Fruit fly (Drosophila melanogaster) whole organism, embryonic: ENCODE results near the gene Pgant8.

ENCODE experiments used
- Ada2b ChIP-seq: fragments of 200-800 bp; sonication (Bioruptor generic); IDR thresholded peaks from 2 replicates; pipeline ENCODE4 v1.3.6; 2022; ENCODE audit warnings: missing biosample characterization, missing genetic modification characterization
- BEAF-32 ChIP-seq: fragments of 200-800 bp; sonication (Bioruptor generic); optimal IDR thresholded peaks from 3 replicates; lab custom pipeline; 2017; ENCODE audit warnings: missing biosample characterization, missing genetic modification characterization, mild to moderate bottlenecking, moderate library complexity, missing genetic modification reagents
- Bdp1 ChIP-seq: fragments of 200-800 bp; sonication (Bioruptor generic); optimal IDR thresholded peaks from 3 replicates; lab custom pipeline; 2016; ENCODE audit warnings: missing biosample characterization, missing genetic modification characterization
- Blimp-1 ChIP-seq: fragments of 200-800 bp; sonication (Bioruptor generic); optimal IDR thresholded peaks from 3 replicates; lab custom pipeline; 2018; ENCODE audit warnings: missing biosample characterization, missing genetic modification characterization, mild to moderate bottlenecking, moderate library complexity, missing genetic modification reagents
- CG11504 ChIP-seq: fragments of 200-800 bp; sonication (Bioruptor generic); optimal IDR thresholded peaks from 3 replicates; lab custom pipeline; 2019; ENCODE audit warnings: missing biosample characterization, mild to moderate bottlenecking, missing genetic modification characterization, moderate library complexity
- CG1233 ChIP-seq: fragments of 200-800 bp; sonication (Bioruptor generic); optimal IDR thresholded peaks from 4 replicates; lab custom pipeline; 2018; ENCODE audit warnings: missing biosample characterization, mild to moderate bottlenecking, missing genetic modification characterization
- CG12391 ChIP-seq: fragments of 200-800 bp; sonication (Bioruptor generic); optimal IDR thresholded peaks from 3 replicates; lab custom pipeline; 2018; ENCODE audit warnings: missing biosample characterization, mild to moderate bottlenecking, missing genetic modification characterization, moderate library complexity
- CG14667 ChIP-seq: fragments of 200-800 bp; sonication (Bioruptor generic); IDR thresholded peaks from 2 replicates; pipeline ENCODE4 v1.3.6; 2022; ENCODE audit warnings: missing biosample characterization, missing genetic modification characterization
- CG14965 ChIP-seq: fragments of 200-800 bp; sonication (Bioruptor generic); optimal IDR thresholded peaks from 2 replicates; lab custom pipeline; 2016; ENCODE audit warnings: missing biosample characterization, missing genetic modification characterization, borderline replicate concordance
- CG16815 ChIP-seq: fragments of 200-800 bp; sonication (Bioruptor generic); optimal IDR thresholded peaks from 3 replicates; lab custom pipeline; 2017; ENCODE audit warnings: missing biosample characterization, mild to moderate bottlenecking, missing genetic modification characterization
- CG16863 ChIP-seq: fragments of 200-800 bp; sonication (Bioruptor generic); optimal IDR thresholded peaks from 3 replicates; lab custom pipeline; 2016; ENCODE audit warnings: missing biosample characterization, missing genetic modification characterization
- CG2120 ChIP-seq: fragments of 200-800 bp; sonication (Bioruptor generic); optimal IDR thresholded peaks from 3 replicates; lab custom pipeline; 2016; ENCODE audit warnings: missing biosample characterization, missing genetic modification characterization
- CG32532 ChIP-seq: fragments of 200-800 bp; sonication (Bioruptor generic); IDR thresholded peaks from 2 replicates; pipeline ENCODE4 v1.3.6; 2022; ENCODE audit warnings: missing biosample characterization, missing genetic modification characterization
- CG32772 ChIP-seq: fragments of 200-800 bp; sonication (Bioruptor generic); IDR thresholded peaks from 2 replicates; pipeline ENCODE4 v1.3.6; 2022; ENCODE audit warnings: missing biosample characterization, missing genetic modification characterization
- CG34422 ChIP-seq: fragments of 200-800 bp; sonication (Bioruptor generic); IDR thresholded peaks from 3 replicates; pipeline ENCODE4 v1.3.6; 2022; ENCODE audit warnings: missing biosample characterization, missing genetic modification characterization
- CG4360 ChIP-seq: fragments of 200-800 bp; sonication (Bioruptor generic); IDR thresholded peaks from 2 replicates; pipeline ENCODE4 v1.3.6; 2022; ENCODE audit warnings: missing biosample characterization, missing genetic modification characterization
- CG7556 ChIP-seq: fragments of 200-800 bp; sonication (Bioruptor generic); optimal IDR thresholded peaks from 2 replicates; lab custom pipeline; 2017; ENCODE audit warnings: missing biosample characterization, mild to moderate bottlenecking, missing genetic modification characterization
- CG7839 ChIP-seq: fragments of 200-800 bp; sonication (Bioruptor generic); optimal IDR thresholded peaks from 3 replicates; lab custom pipeline; 2018; ENCODE audit warnings: missing biosample characterization, mild to moderate bottlenecking, missing genetic modification characterization, moderate library complexity
- CG9932 ChIP-seq: fragments of 200-800 bp; sonication (Bioruptor generic); IDR thresholded peaks from 2 replicates; pipeline ENCODE4 v1.3.6; 2022; ENCODE audit warnings: missing biosample characterization, missing genetic modification characterization
- CHES-1-like ChIP-seq: fragments of 200-800 bp; sonication (Bioruptor generic); optimal IDR thresholded peaks from 2 replicates; lab custom pipeline; 2016; ENCODE audit warnings: missing biosample characterization, missing genetic modification characterization
- D19A ChIP-seq: fragments of 200-800 bp; optimal IDR thresholded peaks from 3 replicates; lab custom pipeline; 2019; ENCODE audit warnings: missing biosample characterization, mild to moderate bottlenecking, missing genetic modification characterization, moderate library complexity
- Ets65A ChIP-seq: fragments of 200-800 bp; sonication (Bioruptor generic); peaks from one replicate; lab custom pipeline; 2016; ENCODE audit warnings: missing biosample characterization, missing genetic modification characterization
- Ets97D ChIP-seq: fragments of 200-800 bp; sonication (Bioruptor generic); optimal IDR thresholded peaks from 3 replicates; lab custom pipeline; 2016; ENCODE audit warnings: missing biosample characterization, missing genetic modification characterization
- Lim3 ChIP-seq: fragments of 200-800 bp; sonication (Bioruptor generic); IDR thresholded peaks from 2 replicates; pipeline ENCODE4 v1.3.6; 2022; ENCODE audit warnings: missing biosample characterization, missing genetic modification characterization
- Med ChIP-seq: fragments of 200-800 bp; sonication (Bioruptor generic); peaks from one replicate; lab custom pipeline; 2016; ENCODE audit warnings: missing biosample characterization, missing genetic modification characterization, mild to moderate bottlenecking, inconsistent platforms, moderate library complexity
- Neu2 ChIP-seq: fragments of 200-800 bp; sonication (Bioruptor generic); optimal IDR thresholded peaks from 3 replicates; lab custom pipeline; 2016; ENCODE audit warnings: missing biosample characterization, missing genetic modification characterization, borderline replicate concordance
- Nf-YA ChIP-seq: fragments of 200-800 bp; sonication (Bioruptor generic); IDR thresholded peaks from 2 replicates; pipeline ENCODE4 v1.3.6; 2022; ENCODE audit warnings: missing biosample characterization, missing genetic modification characterization
- Nf-YB ChIP-seq: fragments of 200-800 bp; sonication (Bioruptor generic); optimal IDR thresholded peaks from 3 replicates; lab custom pipeline; 2019; ENCODE audit warnings: missing biosample characterization, mild to moderate bottlenecking, missing genetic modification characterization, moderate library complexity
- Oli ChIP-seq: fragments of 200-800 bp; sonication (Bioruptor generic); optimal IDR thresholded peaks from 2 replicates; lab custom pipeline; 2018; ENCODE audit warnings: missing biosample characterization, mild to moderate bottlenecking, missing genetic modification characterization, moderate library complexity
- Pdp1 ChIP-seq, 2 experiments: fragments of 200-800 bp; sonication (Bioruptor generic); optimal IDR thresholded peaks; 3 replicates each; lab custom pipeline; 2016; ENCODE audit warnings: missing biosample characterization in 2 of 2, missing genetic modification characterization in 2 of 2, mild to moderate bottlenecking in 1 of 2, moderate library complexity in 1 of 2
- Stat92E ChIP-seq, 3 experiments: fragments of >200 bp in 2 of 3; fragments of 200-800 bp in 1 of 3; sonication (Bioruptor generic) in 1 of 3; optimal IDR thresholded peaks; 2 replicates each; lab custom pipeline; 2017 to 2019; ENCODE audit warnings: missing biosample characterization in 3 of 3, missing genetic modification characterization in 3 of 3, mild to moderate bottlenecking in 1 of 3, moderate library complexity in 1 of 3
- ap ChIP-seq: fragments of 200-800 bp; sonication (Bioruptor generic); IDR thresholded peaks from 2 replicates; pipeline ENCODE4 v1.3.6; 2022; ENCODE audit warnings: missing biosample characterization, missing genetic modification characterization
- crc ChIP-seq: fragments of 200-800 bp; sonication (Bioruptor generic); optimal IDR thresholded peaks from 2 replicates; lab custom pipeline; 2016; ENCODE audit warnings: missing biosample characterization, missing genetic modification characterization
- danr ChIP-seq: fragments of 200-800 bp; sonication (Bioruptor generic); IDR thresholded peaks from 2 replicates; pipeline ENCODE4 v1.3.6; 2022; ENCODE audit warnings: missing biosample characterization, missing genetic modification characterization
- disco-r ChIP-seq: fragments of 200-800 bp; sonication (Bioruptor generic); optimal IDR thresholded peaks from 2 replicates; lab custom pipeline; 2016; ENCODE audit warnings: missing biosample characterization, missing genetic modification characterization
- fd102C ChIP-seq: fragments of 200-800 bp; sonication (Bioruptor generic); optimal IDR thresholded peaks from 2 replicates; lab custom pipeline; 2018; ENCODE audit warnings: missing biosample characterization, mild to moderate bottlenecking, missing genetic modification characterization, moderate library complexity
- fru ChIP-seq: fragments of >200 bp; optimal IDR thresholded peaks from 2 replicates; lab custom pipeline; 2017
- gem ChIP-seq: fragments of 200-800 bp; sonication (Bioruptor generic); optimal IDR thresholded peaks from 2 replicates; lab custom pipeline; 2019; ENCODE audit warnings: missing biosample characterization, mild to moderate bottlenecking, missing genetic modification characterization, moderate library complexity
- grn ChIP-seq: fragments of 200-800 bp; sonication (Bioruptor generic); optimal IDR thresholded peaks from 3 replicates; lab custom pipeline; 2017; ENCODE audit warnings: missing biosample characterization, missing genetic modification characterization
- lab ChIP-seq: fragments of 200-800 bp; sonication (Bioruptor generic); optimal IDR thresholded peaks from 3 replicates; lab custom pipeline; 2017; ENCODE audit warnings: missing biosample characterization, missing genetic modification characterization, mild to moderate bottlenecking, moderate library complexity, missing genetic modification reagents
- lmd ChIP-seq: fragments of 200-800 bp; sonication (Bioruptor generic); IDR thresholded peaks from 2 replicates; pipeline ENCODE4 v1.3.6; 2022; ENCODE audit warnings: missing biosample characterization, missing genetic modification characterization
- lov ChIP-seq, 2 experiments: fragments of 200-800 bp in 1 of 2; fragments of >200 bp in 1 of 2; sonication (Bioruptor generic) in 1 of 2; IDR thresholded peaks in 1 of 2; optimal IDR thresholded peaks in 1 of 2; 2 replicates in 1 of 2; 3 replicates in 1 of 2; pipeline versions ENCODE4 v1.3.6 to Lab custom; 2017 to 2022; ENCODE audit warnings: missing biosample characterization in 1 of 2, missing genetic modification characterization in 1 of 2
- mirr ChIP-seq: fragments of 200-800 bp; sonication (Bioruptor generic); optimal IDR thresholded peaks from 3 replicates; lab custom pipeline; 2018; ENCODE audit warnings: missing biosample characterization, mild to moderate bottlenecking, missing genetic modification characterization
- pfk ChIP-seq: fragments of 200-800 bp; sonication (Bioruptor generic); optimal IDR thresholded peaks from 2 replicates; lab custom pipeline; 2018; ENCODE audit warnings: missing biosample characterization, mild to moderate bottlenecking, missing genetic modification characterization, moderate library complexity
- run ChIP-seq: fragments of 200-800 bp; sonication (Bioruptor generic); optimal IDR thresholded peaks from 3 replicates; lab custom pipeline; 2018; ENCODE audit warnings: missing biosample characterization, mild to moderate bottlenecking, missing genetic modification characterization
- tll ChIP-seq, 2 experiments: fragments of 200-800 bp in 1 of 2; fragments of >200 bp in 1 of 2; sonication (Bioruptor generic) in 1 of 2; optimal IDR thresholded peaks; 2 replicates each; lab custom pipeline; 2017 to 2019; ENCODE audit warnings: missing biosample characterization in 2 of 2, missing genetic modification characterization in 2 of 2, mild to moderate bottlenecking in 1 of 2, moderate library complexity in 1 of 2
- ttk ChIP-seq: fragments of 200-800 bp; sonication (Bioruptor generic); IDR thresholded peaks from 2 replicates; pipeline ENCODE4 v2.1.2; 2022; ENCODE audit warnings: missing biosample characterization, missing genetic modification characterization
- twi ChIP-seq: fragments of 200-800 bp; optimal IDR thresholded peaks from 2 replicates; lab custom pipeline; 2019; ENCODE audit warnings: missing biosample characterization, mild to moderate bottlenecking, missing genetic modification characterization, moderate library complexity
- tx ChIP-seq: fragments of 200-800 bp; sonication (Bioruptor generic); optimal IDR thresholded peaks from 2 replicates; lab custom pipeline; 2016; ENCODE audit warnings: missing biosample characterization, missing genetic modification characterization
- unpg ChIP-seq: fragments of 200-800 bp; sonication (Bioruptor generic); optimal IDR thresholded peaks from 3 replicates; lab custom pipeline; 2018; ENCODE audit warnings: missing biosample characterization, mild to moderate bottlenecking, missing genetic modification characterization, moderate library complexity
- wek ChIP-seq: fragments of 200-800 bp; sonication (Bioruptor generic); optimal IDR thresholded peaks from 3 replicates; lab custom pipeline; 2018; ENCODE audit warnings: missing biosample characterization, mild to moderate bottlenecking, missing genetic modification characterization, moderate library complexity

Gene Pgant8

DNA sequence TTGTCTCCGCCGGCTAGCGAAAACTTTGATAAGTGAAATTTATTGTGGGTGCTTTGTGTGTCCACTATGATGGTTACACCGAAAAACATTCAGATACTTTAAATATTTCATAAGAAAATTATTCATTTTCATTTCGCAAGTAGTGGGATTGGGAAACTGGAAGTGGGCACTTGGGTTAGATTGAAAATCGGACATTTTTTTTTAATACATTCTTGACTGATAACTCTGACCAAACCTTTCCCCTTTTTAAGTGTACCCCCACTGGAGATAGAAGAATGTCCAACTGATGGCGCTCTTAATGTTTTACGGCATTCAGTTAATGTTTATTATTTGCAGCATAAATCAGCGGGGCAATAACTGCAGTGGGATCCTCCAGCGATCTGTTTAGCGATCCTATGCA lies 6.0 kb upstream of the Pgant8 start (continued):
- TF ChIP-seq crc: no peak
- TF ChIP-seq CG7556: peak; percentile 8
- TF ChIP-seq lmd (GFP tag; lab: Robert Waterston, UW): no peak
- no peak for TF ChIP-seq fd102C (GFP tag; lab: Kevin White, UChicago)
- no peak for TF ChIP-seq tx (GFP tag; lab: Kevin White, UChicago)
- TF ChIP-seq lab (GFP tag; lab: Kevin White, UChicago): no peak
- TF ChIP-seq fru (lab: Kevin White, UChicago): no peak
- TF ChIP-seq BEAF-32: no peak
- 0 out of 2 replicates have a peak, but pooled peaks have one; percentile 14 for TF ChIP-seq Ada2b
- no peak for TF ChIP-seq CG4360 (GFP tag; lab: Robert Waterston, UW)
- peak; percentile 94 for TF ChIP-seq Ets65A (GFP tag; lab: Kevin White, UChicago)
- no peak for TF ChIP-seq CG16863 (GFP tag; lab: Kevin White, UChicago)
- peak; percentile 44 for TF ChIP-seq gem (tag; lab: Kevin White, UChicago)
- no peak for TF ChIP-seq twi
- TF ChIP-seq CG14965 (GFP tag; lab: Kevin White, UChicago): no peak
- no peak for TF ChIP-seq Pdp1 (GFP tag; optimal IDR thresholded peaks at IDR 0.05; lab: Kevin White, UChicago)
- peak; percentile 9 for TF ChIP-seq CG12391 (tag; lab: Kevin White, UChicago)
- no peak for TF ChIP-seq danr (GFP tag; lab: Robert Waterston, UW)
- TF ChIP-seq Blimp-1 (GFP tag; lab: Kevin White, UChicago): peak; percentile 25
- TF ChIP-seq CG7839 (tag; lab: Kevin White, UChicago): peak; percentile 29
- TF ChIP-seq Oli: no peak
- no peak for TF ChIP-seq Stat92E (GFP tag; optimal IDR thresholded peaks at IDR 0.05; lab: Kevin White, UChicago)
- TF ChIP-seq Med: peak; percentile 37
- no peak for TF ChIP-seq Nf-YB (GFP tag; lab: Kevin White, UChicago)
- no peak for TF ChIP-seq CG32772 (GFP tag; lab: Robert Waterston, UW)
- no peak for TF ChIP-seq wek (GFP tag; lab: Kevin White, UChicago)
- TF ChIP-seq Neu2 (GFP tag; lab: Kevin White, UChicago): no peak
- no peak for TF ChIP-seq CG32532 (GFP tag; lab: Robert Waterston, UW)
- no peak for TF ChIP-seq lov (optimal IDR thresholded peaks at IDR 0.05; lab: Kevin White, UChicago)
- no peak for TF ChIP-seq lov (GFP tag; IDR thresholded peaks at IDR 0.05; lab: Robert Waterston, UW)
- no peak for TF ChIP-seq CG14667
- TF ChIP-seq mirr: no peak
- TF ChIP-seq Bdp1 (GFP tag; lab: Kevin White, UChicago): no peak
- no peak for TF ChIP-seq CG16815
- TF ChIP-seq Lim3: no peak
- no peak for TF ChIP-seq pfk (GFP tag; lab: Kevin White, UChicago)
- TF ChIP-seq grn (GFP tag; lab: Kevin White, UChicago): no peak
- TF ChIP-seq run: no peak
- TF ChIP-seq Nf-YA (GFP tag; lab: Robert Waterston, UW): no peak
- TF ChIP-seq D19A (tag; lab: Kevin White, UChicago): no peak
- no peak for TF ChIP-seq CG34422 (GFP tag; lab: Robert Waterston, UW)
- peak; percentile 32 for TF ChIP-seq CG11504 (tag; lab: Kevin White, UChicago)
- TF ChIP-seq ap: no peak
- no peak for TF ChIP-seq Ets97D (GFP tag; lab: Kevin White, UChicago)
- no peak for TF ChIP-seq CG9932 (GFP tag; lab: Robert Waterston, UW)
- TF ChIP-seq CG1233 (GFP tag; lab: Kevin White, UChicago): no peak
- TF ChIP-seq disco-r (GFP tag; lab: Kevin White, UChicago): no peak
- TF ChIP-seq unpg (GFP tag; lab: Kevin White, UChicago): peak; percentile 17
- no peak for TF ChIP-seq ttk
- no peak for TF ChIP-seq tll (GFP tag; optimal IDR thresholded peaks at IDR 0.05; lab: Kevin White, UChicago)
- peak; percentile 18 for TF ChIP-seq CG2120 (GFP tag; lab: Kevin White, UChicago)
- TF ChIP-seq CHES-1-like: no peak
